Fruit fly (Drosophila melanogaster) whole organism, embryonic: ENCODE data around the gene Unc50.

Source experiments
- B-H1 ChIP-seq: fragments of 200-800 bp; sonication (Bioruptor generic); IDR thresholded peaks from 3 replicates; pipeline ENCODE4 v1.3.6; 2022; ENCODE audit warnings: missing biosample characterization, missing genetic modification characterization
- B-H2 ChIP-seq: fragments of 200-800 bp; sonication (Bioruptor generic); optimal IDR thresholded peaks from 2 replicates; lab custom pipeline; 2018; ENCODE audit warnings: missing biosample characterization, mild to moderate bottlenecking, missing genetic modification characterization
- Blimp-1 ChIP-seq: fragments of 200-800 bp; sonication (Bioruptor generic); optimal IDR thresholded peaks from 3 replicates; lab custom pipeline; 2018; ENCODE audit warnings: missing biosample characterization, missing genetic modification characterization, mild to moderate bottlenecking, moderate library complexity, missing genetic modification reagents
- Bteb2 ChIP-seq: fragments of 200-800 bp; sonication (Bioruptor generic); optimal IDR thresholded peaks from 2 replicates; lab custom pipeline; 2016; ENCODE audit warnings: missing biosample characterization, missing genetic modification characterization
- CG10366 ChIP-seq: fragments of 200-800 bp; sonication (Bioruptor generic); IDR thresholded peaks from 2 replicates; pipeline ENCODE4 v1.3.6; 2022; ENCODE audit warnings: missing biosample characterization, missing genetic modification characterization
- CG10543 ChIP-seq: fragments of 200-800 bp; sonication (Bioruptor generic); optimal IDR thresholded peaks from 3 replicates; lab custom pipeline; 2017; ENCODE audit warnings: missing biosample characterization, mild to moderate bottlenecking, missing genetic modification characterization, moderate library complexity
- CG11504 ChIP-seq: fragments of 200-800 bp; sonication (Bioruptor generic); optimal IDR thresholded peaks from 3 replicates; lab custom pipeline; 2019; ENCODE audit warnings: missing biosample characterization, mild to moderate bottlenecking, missing genetic modification characterization, moderate library complexity
- CG13424 ChIP-seq: fragments of 200-800 bp; sonication (Bioruptor generic); optimal IDR thresholded peaks from 2 replicates; lab custom pipeline; 2019; ENCODE audit warnings: missing biosample characterization, mild to moderate bottlenecking, missing genetic modification characterization, moderate library complexity
- CG1603 ChIP-seq: fragments of 200-800 bp; sonication (Bioruptor generic); optimal IDR thresholded peaks from 2 replicates; lab custom pipeline; 2019; ENCODE audit warnings: missing biosample characterization, mild to moderate bottlenecking, missing genetic modification characterization, moderate library complexity
- CG2120 ChIP-seq: fragments of 200-800 bp; sonication (Bioruptor generic); optimal IDR thresholded peaks from 3 replicates; lab custom pipeline; 2016; ENCODE audit warnings: missing biosample characterization, missing genetic modification characterization
- CG2129 ChIP-seq: fragments of 200-800 bp; sonication (Bioruptor generic); IDR thresholded peaks from 2 replicates; pipeline ENCODE4 v1.3.6; 2022; ENCODE audit warnings: missing biosample characterization, missing genetic modification characterization; ENCODE audit not compliant: partially characterized antibody
- CG2712 ChIP-seq: fragments of 200-800 bp; optimal IDR thresholded peaks from 3 replicates; lab custom pipeline; 2019; ENCODE audit warnings: missing biosample characterization, mild to moderate bottlenecking, missing genetic modification characterization, moderate library complexity
- CG32772 ChIP-seq: fragments of 200-800 bp; sonication (Bioruptor generic); IDR thresholded peaks from 2 replicates; pipeline ENCODE4 v1.3.6; 2022; ENCODE audit warnings: missing biosample characterization, missing genetic modification characterization
- CG3281 ChIP-seq: fragments of 200-800 bp; sonication (Bioruptor generic); optimal IDR thresholded peaks from 3 replicates; lab custom pipeline; 2017; ENCODE audit warnings: missing biosample characterization, mild to moderate bottlenecking, missing genetic modification characterization
- CG34376 ChIP-seq: fragments of 200-800 bp; sonication (Bioruptor generic); optimal IDR thresholded peaks from 2 replicates; lab custom pipeline; 2018; ENCODE audit warnings: missing biosample characterization, mild to moderate bottlenecking, missing genetic modification characterization
- CG6254 ChIP-seq: fragments of 200-800 bp; sonication (Bioruptor generic); optimal IDR thresholded peaks from 3 replicates; lab custom pipeline; 2017; ENCODE audit warnings: mild to moderate bottlenecking, missing biosample characterization, missing genetic modification reagents, missing genetic modification characterization
- CG6791 ChIP-seq: fragments of 200-800 bp; sonication (Bioruptor generic); IDR thresholded peaks from 3 replicates; pipeline ENCODE4 v1.3.6; 2022; ENCODE audit warnings: missing biosample characterization, missing genetic modification characterization; ENCODE audit not compliant: partially characterized antibody
- CG7839 ChIP-seq: fragments of 200-800 bp; sonication (Bioruptor generic); optimal IDR thresholded peaks from 3 replicates; lab custom pipeline; 2018; ENCODE audit warnings: missing biosample characterization, mild to moderate bottlenecking, missing genetic modification characterization, moderate library complexity
- CG9797 ChIP-seq: fragments of 200-800 bp; sonication (Bioruptor generic); optimal IDR thresholded peaks from 3 replicates; lab custom pipeline; 2018; ENCODE audit warnings: missing biosample characterization, mild to moderate bottlenecking, missing genetic modification characterization
- CoRest ChIP-seq: fragments of 200-800 bp; sonication (Bioruptor generic); optimal IDR thresholded peaks from 3 replicates; lab custom pipeline; 2018; ENCODE audit warnings: missing biosample characterization, mild to moderate bottlenecking, missing genetic modification characterization, moderate library complexity
- D19A ChIP-seq: fragments of 200-800 bp; optimal IDR thresholded peaks from 3 replicates; lab custom pipeline; 2019; ENCODE audit warnings: missing biosample characterization, mild to moderate bottlenecking, missing genetic modification characterization, moderate library complexity
- Dp ChIP-seq: fragments of 200-800 bp; sonication (Bioruptor generic); optimal IDR thresholded peaks from 2 replicates; lab custom pipeline; 2018; ENCODE audit warnings: missing biosample characterization, mild to moderate bottlenecking, missing genetic modification characterization, moderate library complexity
- E2f2 ChIP-seq: fragments of 200-800 bp; sonication (Bioruptor generic); IDR thresholded peaks from 2 replicates; pipeline ENCODE4 v1.3.6; 2022; ENCODE audit warnings: missing biosample characterization, missing genetic modification characterization
- Eip74EF ChIP-seq, 2 experiments: fragments of 200-800 bp in 1 of 2; fragments of >200 bp in 1 of 2; sonication (Bioruptor generic) in 1 of 2; optimal IDR thresholded peaks; 2 replicates each; lab custom pipeline; 2017 to 2019; ENCODE audit warnings: missing biosample characterization in 2 of 2, missing genetic modification characterization in 2 of 2, mild to moderate bottlenecking in 1 of 2, moderate library complexity in 1 of 2
- HLH4C ChIP-seq: fragments of 200-800 bp; sonication (Bioruptor generic); IDR thresholded peaks from 3 replicates; pipeline ENCODE4 v1.3.6; 2022; ENCODE audit warnings: missing biosample characterization, missing genetic modification characterization; ENCODE audit not compliant: partially characterized antibody
- Hand ChIP-seq: fragments of 200-800 bp; sonication (Bioruptor generic); optimal IDR thresholded peaks from 2 replicates; lab custom pipeline; 2017; ENCODE audit warnings: mild to moderate bottlenecking, missing biosample characterization, missing genetic modification reagents, missing genetic modification characterization
- MBD-R2 ChIP-seq: fragments of 200-800 bp; sonication (Bioruptor generic); IDR thresholded peaks from 2 replicates; pipeline ENCODE4 v1.3.6; 2022; ENCODE audit warnings: missing biosample characterization, missing genetic modification characterization
- MESR4 ChIP-seq: fragments of 200-800 bp; sonication (Bioruptor generic); optimal IDR thresholded peaks from 2 replicates; lab custom pipeline; 2018; ENCODE audit warnings: missing biosample characterization, mild to moderate bottlenecking, missing genetic modification characterization, moderate library complexity
- Med ChIP-seq: fragments of 200-800 bp; sonication (Bioruptor generic); peaks from one replicate; lab custom pipeline; 2016; ENCODE audit warnings: missing biosample characterization, missing genetic modification characterization, mild to moderate bottlenecking, inconsistent platforms, moderate library complexity
- Meics ChIP-seq: fragments of 200-800 bp; sonication (Bioruptor generic); optimal IDR thresholded peaks from 2 replicates; lab custom pipeline; 2017; ENCODE audit warnings: missing biosample characterization, mild to moderate bottlenecking, missing genetic modification characterization
- Nf-YB ChIP-seq: fragments of 200-800 bp; sonication (Bioruptor generic); optimal IDR thresholded peaks from 3 replicates; lab custom pipeline; 2019; ENCODE audit warnings: missing biosample characterization, mild to moderate bottlenecking, missing genetic modification characterization, moderate library complexity
- Scr ChIP-seq: fragments of 200-800 bp; sonication (Bioruptor generic); IDR thresholded peaks from 2 replicates; pipeline ENCODE4 v1.3.6; 2022; ENCODE audit warnings: missing biosample characterization, missing genetic modification characterization; ENCODE audit not compliant: partially characterized antibody
- Sox102F ChIP-seq: fragments of 200-800 bp; sonication (Bioruptor generic); optimal IDR thresholded peaks from 2 replicates; lab custom pipeline; 2018; ENCODE audit warnings: missing biosample characterization, mild to moderate bottlenecking, missing genetic modification characterization, moderate library complexity
- Ssrp ChIP-seq: fragments of 200-800 bp; sonication (Bioruptor generic); optimal IDR thresholded peaks from 2 replicates; lab custom pipeline; 2018; ENCODE audit warnings: missing biosample characterization, mild to moderate bottlenecking, missing genetic modification characterization, moderate library complexity
- caup ChIP-seq: fragments of 200-800 bp; sonication (Bioruptor generic); optimal IDR thresholded peaks from 3 replicates; lab custom pipeline; 2017; ENCODE audit warnings: missing biosample characterization, mild to moderate bottlenecking, missing genetic modification characterization, moderate library complexity; ENCODE audit not compliant: severe bottlenecking
- crp ChIP-seq, 2 experiments: fragments of 200-800 bp; sonication (Bioruptor generic); optimal IDR thresholded peaks; 2 replicates in 1 of 2; 3 replicates in 1 of 2; lab custom pipeline; 2017; ENCODE audit warnings: missing biosample characterization in 2 of 2, missing genetic modification characterization in 2 of 2, mild to moderate bottlenecking in 1 of 2, moderate library complexity in 1 of 2
- dpn ChIP-seq, 2 experiments: fragments of 200-800 bp; sonication (Bioruptor generic); optimal IDR thresholded peaks; 3 replicates each; lab custom pipeline; 2016; ENCODE audit warnings: missing biosample characterization in 2 of 2, missing genetic modification characterization in 2 of 2
- inv ChIP-seq: fragments of 200-800 bp; sonication (Bioruptor generic); IDR thresholded peaks from 2 replicates; pipeline ENCODE4 v1.3.6; 2022; ENCODE audit warnings: missing biosample characterization, missing genetic modification characterization; ENCODE audit not compliant: partially characterized antibody
- lbe ChIP-seq: fragments of 200-800 bp; sonication (Bioruptor generic); optimal IDR thresholded peaks from 2 replicates; lab custom pipeline; 2016; ENCODE audit warnings: missing biosample characterization, mild to moderate bottlenecking, missing genetic modification characterization
- luna ChIP-seq: fragments of 200-800 bp; sonication (Bioruptor generic); optimal IDR thresholded peaks from 2 replicates; lab custom pipeline; 2016; ENCODE audit warnings: missing biosample characterization, missing genetic modification characterization
- nerfin-2 ChIP-seq: fragments of 200-800 bp; sonication (Bioruptor generic); IDR thresholded peaks from 2 replicates; pipeline ENCODE4 v1.3.6; 2022; ENCODE audit warnings: missing biosample characterization, missing genetic modification characterization; ENCODE audit not compliant: partially characterized antibody
- nom ChIP-seq: fragments of 200-800 bp; sonication (Bioruptor generic); optimal IDR thresholded peaks from 2 replicates; lab custom pipeline; 2017; ENCODE audit warnings: missing biosample characterization, missing genetic modification characterization, mild to moderate bottlenecking, moderate library complexity, missing genetic modification reagents
- pzg ChIP-seq: fragments of 200-800 bp; sonication (Bioruptor generic); optimal IDR thresholded peaks from 3 replicates; lab custom pipeline; 2018; ENCODE audit warnings: missing biosample characterization, mild to moderate bottlenecking, missing genetic modification characterization, moderate library complexity
- sens ChIP-seq: fragments of 200-800 bp; sonication (Bioruptor generic); peaks from one replicate; lab custom pipeline; 2016; ENCODE audit warnings: missing biosample characterization, missing genetic modification characterization
- tap ChIP-seq: fragments of 200-800 bp; optimal IDR thresholded peaks from 3 replicates; lab custom pipeline; 2019; ENCODE audit warnings: missing biosample characterization, mild to moderate bottlenecking, missing genetic modification characterization, moderate library complexity
- trh ChIP-seq: fragments of 200-800 bp; sonication (Bioruptor generic); optimal IDR thresholded peaks from 2 replicates; lab custom pipeline; 2016; ENCODE audit warnings: missing biosample characterization, missing genetic modification characterization
- unc-4 ChIP-seq: fragments of 200-800 bp; sonication (Bioruptor generic); IDR thresholded peaks from 2 replicates; pipeline ENCODE4 v1.3.6; 2022; ENCODE audit warnings: missing biosample characterization, missing genetic modification characterization; ENCODE audit not compliant: partially characterized antibody
- usp ChIP-seq: fragments of >200 bp; optimal IDR thresholded peaks from 2 replicates; lab custom pipeline; 2017; ENCODE audit warnings: missing biosample characterization, missing genetic modification characterization

The Unc50 gene

dm6 chr3R:8673803-8674234 lies 2.6 kb downstream of the Unc50 start, which contains the start of gene mRpL19 (continued):
- TF ChIP-seq luna (GFP tag; lab: Kevin White, UChicago) (no peak), inv (GFP tag; lab: Robert Waterston, UW) (0 out of 2 replicates have a peak, but pooled peaks have one; percentile 6), CG1603 (tag; lab: Kevin White, UChicago) (no peak), HLH4C (GFP tag; lab: Robert Waterston, UW) (peak; percentile 67), Meics (GFP tag; lab: Kevin White, UChicago) (peak; percentile 39), CG3281 (peak; percentile 7), MESR4 (GFP tag; lab: Kevin White, UChicago) (peak; percentile 73), CoRest (tag; lab: Kevin White, UChicago) (peak; percentile 64), Eip74EF (GFP tag; optimal IDR thresholded peaks at IDR 0.05; lab: Kevin White, UChicago) (peak in 1 of 2 experiments; percentile 25), crp (GFP tag; optimal IDR thresholded peaks at IDR 0.05; lab: Kevin White, UChicago) (peak; percentile 44 to 88), CG10543 (GFP tag; lab: Kevin White, UChicago) (peak; percentile 32), unc-4 (GFP tag; lab: Robert Waterston, UW) (peak; percentile 70), nerfin-2 (GFP tag; lab: Robert Waterston, UW) (peak; percentile 40; the same call in 1 of the 2 replicates), CG2129 (GFP tag; lab: Robert Waterston, UW) (peak; percentile 26), CG6254 (GFP tag; lab: Kevin White, UChicago) (no peak), CG9797 (GFP tag; lab: Kevin White, UChicago) (peak; percentile 26), lbe (GFP tag; lab: Kevin White, UChicago) (peak; percentile 52), nom (GFP tag; lab: Kevin White, UChicago) (peak; percentile 23), CG34376 (GFP tag; lab: Kevin White, UChicago) (peak; percentile 21), dpn (GFP tag; optimal IDR thresholded peaks at IDR 0.05; lab: Kevin White, UChicago) (peak in 1 of 2 experiments; percentile 3), Dp (GFP tag; lab: Kevin White, UChicago) (peak; percentile 31), CG2712 (peak; percentile 73), Hand (GFP tag; lab: Kevin White, UChicago) (peak; percentile 32), CG2120 (GFP tag; lab: Kevin White, UChicago) (peak; percentile 45), E2f2 (GFP tag; lab: Robert Waterston, UW) (peak; percentile 50), CG6791 (peak; percentile 62; the same call in 2 of the 3 replicates), Sox102F (GFP tag; lab: Kevin White, UChicago) (peak; percentile 22), CG7839 (tag; lab: Kevin White, UChicago) (peak; percentile 42), trh (GFP tag; lab: Kevin White, UChicago) (no peak), tap (tag; lab: Kevin White, UChicago) (peak; percentile 59), Bteb2 (GFP tag; lab: Kevin White, UChicago) (peak; percentile 6), B-H2 (GFP tag; lab: Kevin White, UChicago) (peak; percentile 56), Blimp-1 (GFP tag; lab: Kevin White, UChicago) (peak; percentile 48), B-H1 (GFP tag; lab: Robert Waterston, UW) (no peak), CG10366 (GFP tag; lab: Robert Waterston, UW) (no peak), CG11504 (tag; lab: Kevin White, UChicago) (peak; percentile 60), pzg (peak; percentile 48), Med (GFP tag; lab: Kevin White, UChicago) (peak; percentile 76), usp (GFP tag; lab: Kevin White, UChicago) (no peak), MBD-R2 (GFP tag; lab: Robert Waterston, UW) (peak; percentile 84), sens (GFP tag; lab: Kevin White, UChicago) (peak; percentile 68), CG32772 (no peak), caup (GFP tag; lab: Kevin White, UChicago) (peak; percentile 0), CG13424 (tag; lab: Kevin White, UChicago) (peak; percentile 71), Scr (peak; percentile 58), Nf-YB (GFP tag; lab: Kevin White, UChicago) (peak; percentile 37), Ssrp (tag; lab: Kevin White, UChicago) (peak; percentile 29), D19A (tag; lab: Kevin White, UChicago) (peak; percentile 64)
